Fruit fly (Drosophila melanogaster) whole organism, embryonic: Measurements from ENCODE around the gene CG12115.

Experiments used
- Blimp-1 ChIP-seq: fragments of 200-800 bp; sonication (Bioruptor generic); optimal IDR thresholded peaks from 3 replicates; lab custom pipeline; 2018; ENCODE audit warnings: missing biosample characterization, missing genetic modification characterization, mild to moderate bottlenecking, moderate library complexity, missing genetic modification reagents
- CG15073 ChIP-seq: fragments of 200-800 bp; sonication (Bioruptor generic); optimal IDR thresholded peaks from 2 replicates; lab custom pipeline; 2016; ENCODE audit warnings: missing biosample characterization, missing genetic modification characterization
- CG2129 ChIP-seq: fragments of 200-800 bp; sonication (Bioruptor generic); IDR thresholded peaks from 2 replicates; pipeline ENCODE4 v1.3.6; 2022; ENCODE audit warnings: missing biosample characterization, missing genetic modification characterization; ENCODE audit not compliant: partially characterized antibody
- CG33213 ChIP-seq: fragments of 200-800 bp; sonication (Bioruptor generic); optimal IDR thresholded peaks from 3 replicates; lab custom pipeline; 2016; ENCODE audit warnings: missing biosample characterization, missing genetic modification characterization
- CG8359 ChIP-seq: fragments of 200-800 bp; sonication (Bioruptor generic); optimal IDR thresholded peaks from 2 replicates; lab custom pipeline; 2017; ENCODE audit warnings: missing biosample characterization, mild to moderate bottlenecking, missing genetic modification characterization, borderline replicate concordance
- CG8944 ChIP-seq: fragments of 200-800 bp; sonication (Bioruptor generic); optimal IDR thresholded peaks from 3 replicates; lab custom pipeline; 2016; ENCODE audit warnings: missing biosample characterization, missing genetic modification characterization
- Dad ChIP-seq: fragments of 200-800 bp; sonication (Bioruptor generic); optimal IDR thresholded peaks from 3 replicates; lab custom pipeline; 2016; ENCODE audit warnings: missing biosample characterization, missing genetic modification characterization
- Ets65A ChIP-seq: fragments of 200-800 bp; sonication (Bioruptor generic); peaks from one replicate; lab custom pipeline; 2016; ENCODE audit warnings: missing biosample characterization, missing genetic modification characterization
- Nf-YA ChIP-seq: fragments of 200-800 bp; sonication (Bioruptor generic); IDR thresholded peaks from 2 replicates; pipeline ENCODE4 v1.3.6; 2022; ENCODE audit warnings: missing biosample characterization, missing genetic modification characterization
- chm ChIP-seq: fragments of 200-800 bp; sonication (Bioruptor generic); IDR thresholded peaks from 2 replicates; pipeline ENCODE4 v1.3.6; 2022; ENCODE audit warnings: missing biosample characterization, missing genetic modification characterization
- dimm ChIP-seq: fragments of 200-800 bp; sonication (Bioruptor generic); IDR thresholded peaks from 2 replicates; pipeline ENCODE4 v1.3.6; 2022; ENCODE audit warnings: missing biosample characterization, missing genetic modification characterization
- kay ChIP-seq: fragments of 200-800 bp; sonication (Bioruptor generic); optimal IDR thresholded peaks from 2 replicates; lab custom pipeline; 2016; ENCODE audit warnings: missing biosample characterization, missing genetic modification characterization

DNA sequence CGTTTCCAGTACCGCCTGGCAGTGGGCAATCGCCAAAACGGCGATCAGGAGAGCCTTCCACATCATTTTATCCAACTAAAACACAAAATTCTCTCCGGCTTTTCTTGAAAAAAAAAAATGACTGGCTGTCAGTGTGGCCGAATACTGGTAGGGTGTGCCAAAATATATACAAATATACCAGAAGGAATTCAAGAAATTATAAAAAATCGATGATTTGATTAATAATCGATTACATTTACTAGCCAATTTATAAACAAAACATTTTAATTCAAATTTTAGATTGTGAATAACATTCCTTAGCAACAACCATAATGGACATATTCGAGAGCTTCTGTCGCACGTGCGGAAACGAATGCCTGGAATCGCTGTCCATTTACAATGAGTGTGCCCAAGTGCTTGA lies 32.0 kb downstream of the CG12115 start, which contains the start of the genes Ost48 and Dlip1:
- TF ChIP-seq CG33213 (GFP tag; lab: Kevin White, UChicago) (no peak), Dad (GFP tag; lab: Kevin White, UChicago) (no peak), Blimp-1 (no peak), CG8944 (GFP tag; lab: Kevin White, UChicago) (no peak), CG8359 (GFP tag; lab: Kevin White, UChicago) (no peak), Ets65A (GFP tag; lab: Kevin White, UChicago) (no peak), CG15073 (GFP tag; lab: Kevin White, UChicago) (no peak), kay (GFP tag; lab: Kevin White, UChicago) (no peak), CG2129 (GFP tag; lab: Robert Waterston, UW) (no peak), dimm (no peak), Nf-YA (GFP tag; lab: Robert Waterston, UW) (no peak), chm (GFP tag; lab: Robert Waterston, UW) (no peak)
